Worm (Caenorhabditis elegans) whole organism, L3 larva: ENCODE data around the gene R09E10.2.

Source experiments
- ZK546.5 ChIP-seq: sonication (generic microtip); optimal IDR thresholded peaks from 2 replicates; lab custom pipeline; 2017; ENCODE audit warnings: missing biosample characterization, missing genetic modification characterization
- ceh-82 ChIP-seq: fragments of 150-350 bp; optimal IDR thresholded peaks from 2 replicates; lab custom pipeline; 2014; ENCODE audit warnings: missing biosample characterization, missing genetic modification characterization
- ceh-9 ChIP-seq: sonication (generic microtip); optimal IDR thresholded peaks from 2 replicates; lab custom pipeline; 2018; ENCODE audit warnings: missing biosample characterization, missing genetic modification characterization
- egl-27 ChIP-seq: sonication (generic microtip); optimal IDR thresholded peaks from 4 replicates; lab custom pipeline; 2017; ENCODE audit warnings: missing biosample characterization, missing genetic modification reagents, missing genetic modification characterization
- fkh-10 ChIP-seq: sonication (generic microtip); optimal IDR thresholded peaks from 2 replicates; lab custom pipeline; 2017; ENCODE audit warnings: missing biosample characterization, missing genetic modification reagents, missing genetic modification characterization
- mdl-1 ChIP-seq: fragments of 150-350 bp; optimal IDR thresholded peaks from 2 replicates; lab custom pipeline; 2014; ENCODE audit warnings: missing biosample characterization, missing genetic modification characterization
- nfya-1 ChIP-seq: sonication (generic microtip); optimal IDR thresholded peaks from 2 replicates; lab custom pipeline; 2017; ENCODE audit warnings: missing genetic modification characterization, mild to moderate bottlenecking, missing compliant biosample characterization, antibody characterized with exemption, moderate library complexity; ENCODE audit not compliant: insufficient read depth
- nhr-11 ChIP-seq: fragments of 150-350 bp; optimal IDR thresholded peaks from 2 replicates; lab custom pipeline; 2014; ENCODE audit warnings: missing biosample characterization, missing genetic modification characterization
- nhr-12 ChIP-seq: fragments of 150-350 bp; optimal IDR thresholded peaks from 2 replicates; lab custom pipeline; 2014; ENCODE audit warnings: missing biosample characterization, missing genetic modification characterization
- nhr-76 ChIP-seq: fragments of 150-350 bp; sonication (generic microtip); optimal IDR thresholded peaks from 5 replicates; lab custom pipeline; 2014; ENCODE audit warnings: missing biosample characterization, missing genetic modification characterization
- nhr-77 ChIP-seq: fragments of 150-350 bp; optimal IDR thresholded peaks from 2 replicates; lab custom pipeline; 2014; ENCODE audit warnings: missing biosample characterization, missing genetic modification characterization
- unc-62 ChIP-seq: fragments of 150-350 bp; sonication (generic microtip); optimal IDR thresholded peaks from 4 replicates; lab custom pipeline; 2014; ENCODE audit warnings: missing biosample characterization, missing genetic modification reagents, missing genetic modification characterization
- ztf-11 ChIP-seq: fragments of 150-350 bp; optimal IDR thresholded peaks from 2 replicates; lab custom pipeline; 2014; ENCODE audit warnings: missing biosample characterization, missing genetic modification characterization

- TF ChIP-seq mdl-1 (tag; lab: Kevin White, UChicago) (no peak), nfya-1 (no peak), egl-27 (no peak), ZK546.5 (tag; lab: Kevin White, UChicago) (no peak), ceh-82 (tag; lab: Kevin White, UChicago) (no peak), nhr-12 (tag; lab: Kevin White, UChicago) (no peak), ztf-11 (no peak), nhr-77 (tag; lab: Kevin White, UChicago) (no peak), ceh-9 (no peak), unc-62 (GFP tag; lab: Kevin White, UChicago) (no peak), fkh-10 (no peak), nhr-11 (no peak), nhr-76 (tag; lab: Kevin White, UChicago) (no peak)
Observed at ce11 chrIV:10286655-10287054, 31.4 kb downstream of the R09E10.2 start, which contains the start of gene ebax-1.
